Worm (Caenorhabditis elegans) whole organism, L1 larva: ENCODE data around the gene T16G12.6.

ENCODE experiments used
- F16B12.6 ChIP-seq: fragments of 150-350 bp; optimal IDR thresholded peaks from 2 replicates; lab custom pipeline; 2014; ENCODE audit warnings: missing biosample characterization, missing genetic modification characterization
- Y116A8C.19 ChIP-seq: sonication (generic microtip); optimal IDR thresholded peaks from 2 replicates; lab custom pipeline; 2016; ENCODE audit warnings: missing compliant biosample characterization, missing genetic modification characterization, borderline replicate concordance
- alr-1 ChIP-seq: fragments of 200-800 bp; sonication (Bioruptor generic); optimal IDR thresholded peaks from 2 replicates; lab custom pipeline; 2018; ENCODE audit warnings: borderline replicate concordance, mild to moderate bottlenecking, missing genetic modification characterization, missing compliant biosample characterization
- blmp-1 ChIP-seq: fragments of 150-350 bp; optimal IDR thresholded peaks from 2 replicates; lab custom pipeline; 2014; ENCODE audit warnings: missing biosample characterization, missing genetic modification characterization
- ceh-8 ChIP-seq: fragments of 200-800 bp; sonication (Bioruptor generic); optimal IDR thresholded peaks from 2 replicates; lab custom pipeline; 2018; ENCODE audit warnings: mild to moderate bottlenecking, missing genetic modification characterization, moderate library complexity, missing compliant biosample characterization
- dpl-1 ChIP-seq, 3 experiments: fragments of 150-350 bp in 2 of 3; sonication (generic microtip) in 1 of 3; optimal IDR thresholded peaks; 2 replicates each; lab custom pipeline; 2014 to 2017; ENCODE audit warnings: missing biosample characterization in 3 of 3, missing genetic modification characterization in 3 of 3, missing genetic modification reagents in 3 of 3
- efl-1 ChIP-seq, 4 experiments: fragments of 150-350 bp; optimal IDR thresholded peaks in 3 of 4; peaks in 1 of 4; 1 replicate in 1 of 4; 2 replicates in 3 of 4; lab custom pipeline; 2014; ENCODE audit warnings: missing biosample characterization in 2 of 4, missing genetic modification characterization in 2 of 4, missing genetic modification reagents in 2 of 4
- elt-2 ChIP-seq: sonication (generic microtip); optimal IDR thresholded peaks from 2 replicates; lab custom pipeline; 2016; ENCODE audit warnings: missing genetic modification characterization, mild to moderate bottlenecking, inconsistent platforms, missing compliant biosample characterization, missing genetic modification reagents
- fkh-4 ChIP-seq: sonication (generic microtip); optimal IDR thresholded peaks from 2 replicates; lab custom pipeline; 2016; ENCODE audit warnings: missing compliant biosample characterization, missing genetic modification characterization, borderline replicate concordance
- fkh-8 ChIP-seq: sonication (generic microtip); optimal IDR thresholded peaks from 2 replicates; lab custom pipeline; 2016; ENCODE audit warnings: mild to moderate bottlenecking, missing genetic modification characterization, missing compliant biosample characterization
- fos-1 ChIP-seq: fragments of 150-350 bp; optimal IDR thresholded peaks from 2 replicates; lab custom pipeline; 2014; ENCODE audit warnings: missing biosample characterization, missing genetic modification characterization
- grh-1 ChIP-seq: fragments of 200-800 bp; sonication (Bioruptor generic); IDR thresholded peaks from 2 replicates; pipeline ENCODE4 v1.3.6; 2022; ENCODE audit warnings: missing genetic modification reagents, missing genetic modification characterization, missing compliant biosample characterization
- isw-1 ChIP-seq: fragments of 200-800 bp; sonication (Bioruptor generic); IDR thresholded peaks from 2 replicates; pipeline ENCODE4 v1.3.6; 2022; ENCODE audit warnings: missing genetic modification characterization, missing compliant biosample characterization
- lin-13 ChIP-seq: fragments of 150-350 bp; optimal IDR thresholded peaks from 2 replicates; lab custom pipeline; 2014; ENCODE audit warnings: missing biosample characterization, missing genetic modification reagents, missing genetic modification characterization
- lin-39 ChIP-seq: fragments of 150-350 bp; optimal IDR thresholded peaks from 2 replicates; lab custom pipeline; 2014; ENCODE audit warnings: missing biosample characterization, missing genetic modification reagents, missing genetic modification characterization
- mab-9 ChIP-seq: fragments of 200-800 bp; sonication (Bioruptor generic); IDR thresholded peaks from 2 replicates; pipeline ENCODE4 v1.3.6; 2022; ENCODE audit warnings: missing genetic modification reagents, missing genetic modification characterization, missing compliant biosample characterization
- mdl-1 ChIP-seq, 2 experiments: fragments of 150-350 bp; optimal IDR thresholded peaks; 2 replicates each; lab custom pipeline; 2014 to 2017; ENCODE audit warnings: missing biosample characterization in 2 of 2, missing genetic modification characterization in 2 of 2, inconsistent platforms in 1 of 2
- mef-2 ChIP-seq: fragments of 150-350 bp; optimal IDR thresholded peaks from 2 replicates; lab custom pipeline; 2014; ENCODE audit warnings: missing biosample characterization, missing genetic modification characterization
- nhr-11 ChIP-seq: fragments of 150-350 bp; optimal IDR thresholded peaks from 2 replicates; lab custom pipeline; 2014; ENCODE audit warnings: missing biosample characterization, missing genetic modification characterization
- nhr-76 ChIP-seq: sonication (generic microtip); optimal IDR thresholded peaks from 2 replicates; lab custom pipeline; 2017; ENCODE audit warnings: missing biosample characterization, missing genetic modification characterization
- nhr-77 ChIP-seq: fragments of 150-350 bp; optimal IDR thresholded peaks from 2 replicates; lab custom pipeline; 2014; ENCODE audit warnings: missing biosample characterization, missing genetic modification characterization
- nhr-84 ChIP-seq: sonication (generic microtip); optimal IDR thresholded peaks from 2 replicates; lab custom pipeline; 2017; ENCODE audit warnings: missing biosample characterization, missing genetic modification characterization
- nhr-90 ChIP-seq: sonication (generic microtip); optimal IDR thresholded peaks from 2 replicates; lab custom pipeline; 2016; ENCODE audit warnings: mild to moderate bottlenecking, missing genetic modification characterization, missing compliant biosample characterization; ENCODE audit not compliant: poor library complexity
- pag-3 ChIP-seq: sonication (generic microtip); optimal IDR thresholded peaks from 2 replicates; lab custom pipeline; 2017; ENCODE audit warnings: missing genetic modification characterization, mild to moderate bottlenecking, missing compliant biosample characterization, antibody characterized with exemption, borderline replicate concordance; ENCODE audit not compliant: insufficient read depth
- snu-23 ChIP-seq: sonication (generic microtip); optimal IDR thresholded peaks from 2 replicates; lab custom pipeline; 2016; ENCODE audit warnings: missing genetic modification characterization, missing compliant biosample characterization
- sptf-1 ChIP-seq: fragments of 150-350 bp; optimal IDR thresholded peaks from 2 replicates; lab custom pipeline; 2014; ENCODE audit warnings: missing biosample characterization, missing genetic modification characterization
- sup-37 ChIP-seq: fragments of 200-800 bp; sonication (Bioruptor generic); optimal IDR thresholded peaks from 2 replicates; lab custom pipeline; 2018; ENCODE audit warnings: mild to moderate bottlenecking, missing genetic modification characterization, missing compliant biosample characterization
- swsn-7 ChIP-seq: sonication (generic microtip); optimal IDR thresholded peaks from 2 replicates; lab custom pipeline; 2016; ENCODE audit warnings: missing genetic modification characterization, missing compliant biosample characterization
- tbx-2 ChIP-seq: sonication (generic microtip); optimal IDR thresholded peaks from 2 replicates; lab custom pipeline; 2016; ENCODE audit warnings: missing genetic modification characterization, missing compliant biosample characterization
- unc-30 ChIP-seq: sonication (generic microtip); optimal IDR thresholded peaks from 2 replicates; lab custom pipeline; 2017; ENCODE audit warnings: missing biosample characterization, missing genetic modification characterization
- unc-86 ChIP-seq: sonication (generic microtip); optimal IDR thresholded peaks from 2 replicates; lab custom pipeline; 2016; ENCODE audit warnings: missing genetic modification characterization, missing compliant biosample characterization
- unc-98 ChIP-seq: fragments of 200-800 bp; sonication (Bioruptor generic); IDR thresholded peaks from 2 replicates; pipeline ENCODE4 v1.3.6; 2022; ENCODE audit warnings: missing genetic modification characterization, missing compliant biosample characterization
- vab-15 ChIP-seq: sonication (generic microtip); optimal IDR thresholded peaks from 2 replicates; lab custom pipeline; 2017; ENCODE audit warnings: missing genotype, mild to moderate bottlenecking, missing genetic modification characterization, missing compliant biosample characterization
- xbp-1 ChIP-seq: sonication (generic microtip); optimal IDR thresholded peaks from 2 replicates; lab custom pipeline; 2016; ENCODE audit warnings: missing genetic modification characterization, missing compliant biosample characterization
- zag-1 ChIP-seq: fragments of 150-350 bp; optimal IDR thresholded peaks from 2 replicates; lab custom pipeline; 2014; ENCODE audit warnings: missing biosample characterization, missing genetic modification characterization

The T16G12.6 gene

ce11 chrIII:10064140-10064539 is 5.2 kb upstream of the T16G12.6 start, which contains the start of gene ekl-6 (continued):
- TF ChIP-seq nhr-76, result no peak
- TF ChIP-seq tbx-2 (tag; lab: Kevin White, UChicago), result peak; percentile 80
- TF ChIP-seq F16B12.6 (tag; lab: Kevin White, UChicago), result peak; percentile 14
- TF ChIP-seq mdl-1 (tag; optimal IDR thresholded peaks at IDR 0.05; lab: Kevin White, UChicago), result no peak
- peak; percentile 40 for TF ChIP-seq fkh-8 (tag; lab: Kevin White, UChicago)
- peak; percentile 48 for TF ChIP-seq Y116A8C.19
- no peak for TF ChIP-seq snu-23 (GFP tag; lab: Kevin White, UChicago)
- no peak for TF ChIP-seq fos-1
- TF ChIP-seq mef-2, result no peak
- no peak for TF ChIP-seq nhr-11 (tag; lab: Kevin White, UChicago)

ce11 chrIII:10076042-10076441 is 6.7 kb downstream of the T16G12.6 start:
- TF ChIP-seq lin-13 (GFP tag; lab: Kevin White, UChicago) (no peak), swsn-7 (no peak), efl-1 (optimal IDR thresholded peaks at IDR 0.05; lab: Kevin White, UChicago) (no peak), efl-1 (GFP tag; optimal IDR thresholded peaks at IDR 0.05 in 1 of 2; lab: Kevin White, UChicago) (peak in 1 of 2 experiments; percentile 4), blmp-1 (tag; lab: Kevin White, UChicago) (no peak), dpl-1 (GFP tag; optimal IDR thresholded peaks at IDR 0.05; lab: Kevin White, UChicago) (peak in 1 of 3 experiments; percentile 8)

ce11 chrIII:10078151-10078550 is 8.8 kb downstream of the T16G12.6 start, which contains the start of gene T16G12.9:
T16G12.9 (minus strand) TSS chrIII:10078251.
- TF ChIP-seq dpl-1 (GFP tag; optimal IDR thresholded peaks at IDR 0.05; lab: Kevin White, UChicago), result no peak
- no peak for TF ChIP-seq pag-3 (tag; lab: Kevin White, UChicago)
- no peak for TF ChIP-seq unc-86

- TF ChIP-seq fkh-4 (tag; lab: Kevin White, UChicago) (no peak), ceh-8 (GFP tag; lab: Kevin White, UChicago) (no peak), unc-98 (GFP tag; lab: Robert Waterston, UW) (no peak), dpl-1 (GFP tag; optimal IDR thresholded peaks at IDR 0.05; lab: Kevin White, UChicago) (no peak), lin-13 (GFP tag; lab: Kevin White, UChicago) (no peak), unc-30 (tag; lab: Kevin White, UChicago) (no peak), elt-2 (no peak), grh-1 (GFP tag; lab: Robert Waterston, UW) (no peak), alr-1 (no peak), lin-39 (no peak), nhr-90 (tag; lab: Kevin White, UChicago) (no peak), sptf-1 (tag; lab: Kevin White, UChicago) (no peak), vab-15 (tag; lab: Kevin White, UChicago) (no peak), isw-1 (GFP tag; lab: Robert Waterston, UW) (no peak), mab-9 (GFP tag; lab: Robert Waterston, UW) (no peak), nhr-84 (tag; lab: Kevin White, UChicago) (no peak), xbp-1 (tag; lab: Kevin White, UChicago) (no peak), zag-1 (tag; lab: Kevin White, UChicago) (no peak)
Measured at ce11 chrIII:10078784-10079183, 9.4 kb downstream of the T16G12.6 start.

- no peak for TF ChIP-seq mdl-1 (tag; optimal IDR thresholded peaks at IDR 0.05; lab: Kevin White, UChicago)
- no peak for TF ChIP-seq nhr-11 (tag; lab: Kevin White, UChicago)
- TF ChIP-seq xbp-1 (tag; lab: Kevin White, UChicago), result no peak
- TF ChIP-seq nhr-77 (tag; lab: Kevin White, UChicago), result no peak
- no peak for TF ChIP-seq sptf-1 (tag; lab: Kevin White, UChicago)
- no peak for TF ChIP-seq sup-37 (GFP tag; lab: Kevin White, UChicago)
Measured at ce11 chrIII:10083242-10083641, 13.9 kb downstream of the T16G12.6 start, which contains the start of gene T16H12.3. T16H12.3 (minus strand) TSS chrIII:10083292.
